Worm (Caenorhabditis elegans) whole organism, midembryonic: ENCODE results near the gene ppk-2.

Experiments used
- klf-2 ChIP-seq: fragments of 200-800 bp; sonication (Bioruptor generic); conservative IDR thresholded peaks from 2 replicates; pipeline ENCODE4 v1.3.6; 2022; ENCODE audit warnings: missing genetic modification reagents, missing genetic modification characterization, missing compliant biosample characterization
- tab-1 ChIP-seq: fragments of 200-800 bp; sonication (Bioruptor generic); IDR thresholded peaks from 2 replicates; pipeline ENCODE4 v1.3.6; 2022; ENCODE audit warnings: missing genetic modification characterization, missing compliant biosample characterization

DNA sequence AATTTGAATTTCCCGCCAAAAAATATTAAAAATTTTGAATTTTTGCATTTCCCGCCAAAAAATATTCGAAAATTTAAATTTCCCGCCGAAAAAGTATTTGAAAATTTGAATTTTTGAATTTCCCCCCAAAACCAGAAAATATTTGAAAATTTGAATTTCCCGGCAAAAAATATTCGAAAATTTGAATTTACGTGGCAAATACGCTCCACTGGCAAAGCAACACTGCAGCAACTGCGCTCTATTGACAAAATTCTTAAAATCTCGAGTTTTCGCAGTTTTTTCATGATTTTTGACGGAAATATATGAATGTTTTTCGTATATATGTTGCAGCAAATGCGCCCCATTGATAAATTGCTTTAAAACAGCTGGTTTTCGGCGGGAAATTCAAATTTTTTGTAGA lies 9.3 kb downstream of the ppk-2 start:
- TF ChIP-seq klf-2 (GFP tag; lab: Robert Waterston, UW) (no peak), tab-1 (GFP tag; lab: Robert Waterston, UW) (no peak)
